Worm (Caenorhabditis elegans) whole organism, L3 larva: ENCODE measurements around the gene M01E10.3.

Experiments
- elt-3 ChIP-seq, 3 experiments: fragments of 150-350 bp in 1 of 3; sonication (generic microtip) in 2 of 3; optimal IDR thresholded peaks; 2 replicates in 2 of 3; 4 replicates in 1 of 3; lab custom pipeline; 2014 to 2017; ENCODE audit warnings: missing biosample characterization in 3 of 3, missing genetic modification characterization in 3 of 3
- nhr-77 ChIP-seq: fragments of 150-350 bp; optimal IDR thresholded peaks from 2 replicates; lab custom pipeline; 2014; ENCODE audit warnings: missing biosample characterization, missing genetic modification characterization
- pha-4 ChIP-seq: fragments of 150-350 bp; optimal IDR thresholded peaks from 2 replicates; lab custom pipeline; 2014; ENCODE audit warnings: missing biosample characterization, missing genetic modification reagents, missing genetic modification characterization

- TF ChIP-seq nhr-77 = no peak
- no peak for TF ChIP-seq pha-4 (tag; lab: Kevin White, UChicago)
- TF ChIP-seq elt-3 (tag; optimal IDR thresholded peaks at IDR 0.05; lab: Kevin White, UChicago) = no peak
Observed at ce11 chrIII:2098185-2098584, 44.2 kb upstream of the M01E10.3 start.
